Worm (Caenorhabditis elegans): Measurements from ENCODE around the gene srp-8.

The srp-8 gene

ce11 chrV:8157446-8157845 is 26.0 kb upstream of the srp-8 start, which contains the start of gene sul-2:
Gene sul-2 (plus strand): TSS chrV:8157746.
- TF ChIP-seq lin-32 (GFP tag; optimal IDR thresholded peaks at IDR 0.05) (no peak), ztf-11 (tag; optimal IDR thresholded peaks at IDR 0.05) (no peak), nhr-12 (tag; optimal IDR thresholded peaks at IDR 0.05) (no peak), ceh-39 (tag; optimal IDR thresholded peaks at IDR 0.05) (no peak), pha-4 (tag; optimal IDR thresholded peaks at IDR 0.05) (no peak), zip-8 (tag; optimal IDR thresholded peaks at IDR 0.05) (no peak), unc-62 (GFP tag; optimal IDR thresholded peaks at IDR 0.05) (no peak)

- TF ChIP-seq unc-120 (tag; optimal IDR thresholded peaks at IDR 0.05; ENCODE audit: poor library complexity, severe bottlenecking), result no peak
- no peak for TF ChIP-seq snpc-4 (tag; optimal IDR thresholded peaks at IDR 0.05)
- no peak for TF ChIP-seq ztf-11 (tag; optimal IDR thresholded peaks at IDR 0.05)
- no peak for TF ChIP-seq ces-1 (GFP tag; optimal IDR thresholded peaks at IDR 0.05)
- TF ChIP-seq ceh-39 (tag; optimal IDR thresholded peaks at IDR 0.05), result no peak
Measured at ce11 chrV:8159629-8160028, 23.9 kb upstream of the srp-8 start, which contains the start of gene F20D6.6. Gene F20D6.6 (plus strand): TSS chrV:8159929.

- no peak for TF ChIP-seq nhr-12 (tag; optimal IDR thresholded peaks at IDR 0.05)
- no peak for TF ChIP-seq elt-1 (tag; optimal IDR thresholded peaks at IDR 0.05; ENCODE audit: borderline replicate concordance, insufficient read depth)
- TF ChIP-seq snpc-4 (tag; optimal IDR thresholded peaks at IDR 0.05), result no peak
- no peak for TF ChIP-seq lin-13 (tag; optimal IDR thresholded peaks at IDR 0.05)
- no peak for TF ChIP-seq ceh-39 (tag; optimal IDR thresholded peaks at IDR 0.05)
- TF ChIP-seq mep-1 (tag; optimal IDR thresholded peaks at IDR 0.05), result no peak
Measured at ce11 chrV:8161699-8162098, 21.8 kb upstream of the srp-8 start, which contains the start of gene F20D6.5. Gene F20D6.5 (plus strand): TSS chrV:8161957.

ce11 chrV:8163199-8163598 is 20.3 kb upstream of the srp-8 start:
- TF ChIP-seq bed-3 (GFP tag; optimal IDR thresholded peaks at IDR 0.05) (no peak), ham-2 (GFP tag; optimal IDR thresholded peaks at IDR 0.05) (no peak), elt-3 (tag; optimal IDR thresholded peaks at IDR 0.05) (no peak), unc-120 (tag; optimal IDR thresholded peaks at IDR 0.05; ENCODE audit: poor library complexity, severe bottlenecking) (no peak), pha-4 (tag; optimal IDR thresholded peaks at IDR 0.05) (no peak), drap-1 (GFP tag; optimal IDR thresholded peaks at IDR 0.05) (no peak), ceh-39 (tag; optimal IDR thresholded peaks at IDR 0.05) (no peak), hlh-1 (tag; optimal IDR thresholded peaks at IDR 0.05) (no peak), nhr-28 (tag; optimal IDR thresholded peaks at IDR 0.05) (no peak), zip-8 (tag; optimal IDR thresholded peaks at IDR 0.05) (no peak), cnd-1 (tag; optimal IDR thresholded peaks at IDR 0.05) (no peak), flh-1 (GFP tag; optimal IDR thresholded peaks at IDR 0.05) (no peak), ces-1 (GFP tag; optimal IDR thresholded peaks at IDR 0.05) (no peak), ztf-11 (tag; optimal IDR thresholded peaks at IDR 0.05) (no peak), nhr-2 (tag; optimal IDR thresholded peaks at IDR 0.05) (no peak), unc-39 (tag; optimal IDR thresholded peaks at IDR 0.05) (no peak), lin-32 (GFP tag; optimal IDR thresholded peaks at IDR 0.05) (no peak)

ce11 chrV:8168219-8168962 is 15.1 kb upstream of the srp-8 start, which contains the start of gene F20D6.8:
Gene F20D6.8 (minus strand): TSS chrV:8168269.
- peak; percentile 32 for TF ChIP-seq ces-1 (GFP tag; optimal IDR thresholded peaks at IDR 0.05)
- TF ChIP-seq nhr-237 (tag; optimal IDR thresholded peaks at IDR 0.05), result no peak

- TF ChIP-seq tbx-8 (GFP tag; optimal IDR thresholded peaks at IDR 0.05), result no peak
- TF ChIP-seq nhr-76 (tag; optimal IDR thresholded peaks at IDR 0.05), result no peak
- no peak for TF ChIP-seq lsy-2 (tag; optimal IDR thresholded peaks at IDR 0.05)
- no peak for TF ChIP-seq ceh-83 (GFP tag; optimal IDR thresholded peaks at IDR 0.05)
- TF ChIP-seq elt-1 (tag; optimal IDR thresholded peaks at IDR 0.05; ENCODE audit: borderline replicate concordance, insufficient read depth), result no peak
- TF ChIP-seq ces-1 (GFP tag; optimal IDR thresholded peaks at IDR 0.05), result no peak
- TF ChIP-seq unc-120 (tag; optimal IDR thresholded peaks at IDR 0.05; ENCODE audit: poor library complexity, severe bottlenecking), result no peak
- no peak for TF ChIP-seq lin-13 (tag; optimal IDR thresholded peaks at IDR 0.05)
- TF ChIP-seq mls-2 (tag; optimal IDR thresholded peaks at IDR 0.05), result no peak
Measured at ce11 chrV:8169150-8169549, 14.3 kb upstream of the srp-8 start.

Data from whole organism, mixed stage, embryonic.